Worm (Caenorhabditis elegans): ENCODE results near the gene ceh-7.

ce11 chrII:8701059-8701458, 2.6 kb downstream of the ceh-7 start:
- TF ChIP-seq B0019.2 (GFP tag; conservative IDR thresholded peaks at IDR 0.05) = no peak
- no peak for TF ChIP-seq bed-2 (GFP tag; IDR thresholded peaks at IDR 0.05)
- TF ChIP-seq unc-62 (GFP tag; optimal IDR thresholded peaks at IDR 0.05) = no peak
- no peak for TF ChIP-seq ama-1 (optimal IDR thresholded peaks at IDR 0.05)
- no peak for TF ChIP-seq ama-1 (GFP tag; optimal IDR thresholded peaks at IDR 0.05)
- TF ChIP-seq attf-6 (GFP tag; IDR thresholded peaks at IDR 0.05) = no peak
- no peak for TF ChIP-seq F52B5.7 (tag; optimal IDR thresholded peaks at IDR 0.05)
- TF ChIP-seq aptf-3 (GFP tag; IDR thresholded peaks at IDR 0.05) = no peak
- TF ChIP-seq Y53F4B.3 (GFP tag; IDR thresholded peaks at IDR 0.05) = no peak
- TF ChIP-seq aptf-2 (GFP tag; conservative IDR thresholded peaks at IDR 0.05) = no peak
- no peak for TF ChIP-seq ZK185.1 (tag; optimal IDR thresholded peaks at IDR 0.05; ENCODE audit: poor library complexity, severe bottlenecking)
- no peak for TF ChIP-seq cebp-1 (GFP tag; IDR thresholded peaks at IDR 0.05)
- no peak for TF ChIP-seq cebp-1 (tag; optimal IDR thresholded peaks at IDR 0.05)
- TF ChIP-seq lsy-27 (tag; optimal IDR thresholded peaks at IDR 0.05; ENCODE audit: borderline replicate concordance, insufficient read depth) = no peak

All from whole organism, young adult.